Fruit fly (Drosophila melanogaster): ENCODE results near the gene CG13474.

CG13474 gene

dm6 chr3L:14659954-14660907 is 36.7 kb downstream of the CG13474 start (continued):
- TF ChIP-seq CG1602 (GFP tag; optimal IDR thresholded peaks at IDR 0.05) (no peak), MBD-R2 (GFP tag; IDR thresholded peaks at IDR 0.05) (no peak), yki (optimal IDR thresholded peaks at IDR 0.05) (no peak), CG4617 (GFP tag; optimal IDR thresholded peaks at IDR 0.05; ENCODE audit: borderline replicate concordance) (no peak), cas (GFP tag; IDR thresholded peaks at IDR 0.05) (no peak), ash1 (GFP tag; optimal IDR thresholded peaks at IDR 0.05) (no peak), CG6791 (GFP tag; IDR thresholded peaks at IDR 0.05; ENCODE audit: partially characterized antibody) (no peak), CTCF (GFP tag; optimal IDR thresholded peaks at IDR 0.05) (no peak), gsb-n (tag; optimal IDR thresholded peaks at IDR 0.05) (peak; percentile 19), CG16813 (GFP tag; IDR thresholded peaks at IDR 0.05; ENCODE audit: partially characterized antibody) (no peak), maf-S (GFP tag; optimal IDR thresholded peaks at IDR 0.05) (no peak), slou (GFP tag; optimal IDR thresholded peaks at IDR 0.05) (no peak), CG10979 (tag; optimal IDR thresholded peaks at IDR 0.05) (peak; percentile 39), CG12299 (tag; optimal IDR thresholded peaks at IDR 0.05) (no peak), CG10267 (tag; optimal IDR thresholded peaks at IDR 0.05) (no peak), CG18262 (tag; optimal IDR thresholded peaks at IDR 0.05) (peak; percentile 15), HLH4C (GFP tag; IDR thresholded peaks at IDR 0.05; ENCODE audit: partially characterized antibody) (no peak), psq (GFP tag; optimal IDR thresholded peaks at IDR 0.05) (peak; percentile 6), h (optimal IDR thresholded peaks at IDR 0.05) (no peak), bbx (GFP tag; IDR thresholded peaks at IDR 0.05; ENCODE audit: partially characterized antibody) (0 out of 2 replicates have a peak, but pooled peaks have one; percentile 27), gem (tag; optimal IDR thresholded peaks at IDR 0.05) (peak; percentile 48), corto (GFP tag; optimal IDR thresholded peaks at IDR 0.05) (no peak), CG17361 (GFP tag; IDR thresholded peaks at IDR 0.05) (no peak), her (GFP tag; optimal IDR thresholded peaks at IDR 0.05) (no peak), z (GFP tag; IDR thresholded peaks at IDR 0.05) (peak; percentile 89), tup (GFP tag; optimal IDR thresholded peaks at IDR 0.05) (no peak), sc (optimal IDR thresholded peaks at IDR 0.05) (no peak), sc (GFP tag; optimal IDR thresholded peaks at IDR 0.05) (peak; percentile 3), kni (GFP tag; optimal IDR thresholded peaks at IDR 0.05) (peak; percentile 7), Lhr (GFP tag; optimal IDR thresholded peaks at IDR 0.05) (no peak), ap (GFP tag; IDR thresholded peaks at IDR 0.05) (no peak), CG11247 (GFP tag; IDR thresholded peaks at IDR 0.05) (no peak), emc (GFP tag; optimal IDR thresholded peaks at IDR 0.05) (no peak), hb (GFP tag; IDR thresholded peaks at IDR 0.05; ENCODE audit: partially characterized antibody) (0 out of 3 replicates have a peak, but pooled peaks have one; percentile 12), nmo (GFP tag; optimal IDR thresholded peaks at IDR 0.05) (peak; percentile 5), Hmx (GFP tag; optimal IDR thresholded peaks at IDR 0.05) (no peak), vvl (GFP tag; IDR thresholded peaks at IDR 0.05) (peak; percentile 74; the same call in 1 of the 2 replicates), ftz-f1 (GFP tag; optimal IDR thresholded peaks at IDR 0.05) (no peak), tap (tag; optimal IDR thresholded peaks at IDR 0.05) (no peak), CG34376 (GFP tag; optimal IDR thresholded peaks at IDR 0.05) (no peak), Dad (GFP tag; optimal IDR thresholded peaks at IDR 0.05) (no peak), lab (GFP tag; optimal IDR thresholded peaks at IDR 0.05) (no peak), phol (tag; optimal IDR thresholded peaks at IDR 0.05) (peak; percentile 35), TFAM (GFP tag; optimal IDR thresholded peaks at IDR 0.05) (no peak), Nf-YB (GFP tag; optimal IDR thresholded peaks at IDR 0.05) (no peak), CG31224 (GFP tag; IDR thresholded peaks at IDR 0.05) (peak; percentile 96), Med (GFP tag) (peak; percentile 70), Ets65A (GFP tag) (peak; percentile 36), Blimp-1 (GFP tag; optimal IDR thresholded peaks at IDR 0.05) (peak; percentile 71), ro (GFP tag; IDR thresholded peaks at IDR 0.05) (no peak)

Data from whole organism, embryonic.